Fruit fly (Drosophila melanogaster) whole organism, embryonic: ENCODE data around the gene barc.
A peak's percentile ranks its signal among the peaks of the same experiment; 100 is the strongest.

ENCODE experiments used
- CG10209 ChIP-seq: fragments of 200-800 bp; sonication (Bioruptor generic); optimal IDR thresholded peaks from 3 replicates; lab custom pipeline; 2017; ENCODE audit warnings: missing biosample characterization, mild to moderate bottlenecking, missing genetic modification characterization, missing genetic modification reagents
- CG10366 ChIP-seq: fragments of 200-800 bp; sonication (Bioruptor generic); IDR thresholded peaks from 2 replicates; pipeline ENCODE4 v1.3.6; 2022; ENCODE audit warnings: missing biosample characterization, missing genetic modification characterization
- CG10654 ChIP-seq: fragments of 200-800 bp; sonication (Bioruptor generic); optimal IDR thresholded peaks from 2 replicates; lab custom pipeline; 2016; ENCODE audit warnings: missing biosample characterization, missing genetic modification characterization
- CG11247 ChIP-seq: fragments of 200-800 bp; sonication (Bioruptor generic); IDR thresholded peaks from 2 replicates; pipeline ENCODE4 v1.3.6; 2022; ENCODE audit warnings: missing biosample characterization, missing genetic modification characterization
- CG12104 ChIP-seq: fragments of 200-800 bp; sonication (Bioruptor generic); optimal IDR thresholded peaks from 3 replicates; lab custom pipeline; 2016; ENCODE audit warnings: missing biosample characterization, missing genetic modification characterization
- CG13287 ChIP-seq: fragments of 200-800 bp; sonication (Bioruptor generic); IDR thresholded peaks from 2 replicates; pipeline ENCODE4 v1.3.6; 2022; ENCODE audit warnings: missing biosample characterization, missing genetic modification characterization; ENCODE audit not compliant: partially characterized antibody
- CG14965 ChIP-seq: fragments of 200-800 bp; sonication (Bioruptor generic); optimal IDR thresholded peaks from 2 replicates; lab custom pipeline; 2016; ENCODE audit warnings: missing biosample characterization, missing genetic modification characterization, borderline replicate concordance
- CG15479 ChIP-seq: fragments of 200-800 bp; sonication (Bioruptor generic); optimal IDR thresholded peaks from 3 replicates; lab custom pipeline; 2019; ENCODE audit warnings: missing biosample characterization, mild to moderate bottlenecking, missing genetic modification characterization, moderate library complexity
- CG32532 ChIP-seq: fragments of 200-800 bp; sonication (Bioruptor generic); IDR thresholded peaks from 2 replicates; pipeline ENCODE4 v1.3.6; 2022; ENCODE audit warnings: missing biosample characterization, missing genetic modification characterization
- CG3995 ChIP-seq: fragments of 200-800 bp; sonication (Bioruptor generic); optimal IDR thresholded peaks from 3 replicates; lab custom pipeline; 2016; ENCODE audit warnings: missing biosample characterization, missing genetic modification characterization
- CG4282 ChIP-seq: fragments of 200-800 bp; sonication (Bioruptor generic); optimal IDR thresholded peaks from 2 replicates; lab custom pipeline; 2016; ENCODE audit warnings: missing biosample characterization, missing genetic modification characterization
- CG4360 ChIP-seq: fragments of 200-800 bp; sonication (Bioruptor generic); IDR thresholded peaks from 2 replicates; pipeline ENCODE4 v1.3.6; 2022; ENCODE audit warnings: missing biosample characterization, missing genetic modification characterization
- CG5953 ChIP-seq: fragments of 200-800 bp; sonication (Bioruptor generic); IDR thresholded peaks from 2 replicates; pipeline ENCODE4 v1.3.6; 2022; ENCODE audit warnings: missing biosample characterization, missing genetic modification characterization
- CG6654 ChIP-seq: fragments of 200-800 bp; sonication (Bioruptor generic); optimal IDR thresholded peaks from 2 replicates; lab custom pipeline; 2017; ENCODE audit warnings: missing biosample characterization, mild to moderate bottlenecking, missing genetic modification characterization
- CG6791 ChIP-seq: fragments of 200-800 bp; sonication (Bioruptor generic); IDR thresholded peaks from 3 replicates; pipeline ENCODE4 v1.3.6; 2022; ENCODE audit warnings: missing biosample characterization, missing genetic modification characterization; ENCODE audit not compliant: partially characterized antibody
- CG9817 ChIP-seq: fragments of 200-800 bp; sonication (Bioruptor generic); optimal IDR thresholded peaks from 2 replicates; lab custom pipeline; 2018; ENCODE audit warnings: missing biosample characterization, mild to moderate bottlenecking, missing genetic modification characterization, moderate library complexity
- CkIIα-i1 ChIP-seq: fragments of 200-800 bp; sonication (Bioruptor generic); IDR thresholded peaks from 2 replicates; pipeline ENCODE4 v1.3.6; 2022; ENCODE audit warnings: missing biosample characterization, missing genetic modification characterization
- CrebB ChIP-seq: fragments of 200-800 bp; sonication (Bioruptor generic); optimal IDR thresholded peaks from 3 replicates; lab custom pipeline; 2018; ENCODE audit warnings: missing biosample characterization, mild to moderate bottlenecking, missing genetic modification characterization
- Dref ChIP-seq: fragments of 200-800 bp; sonication (Bioruptor generic); IDR thresholded peaks from 2 replicates; pipeline ENCODE4 v1.3.6; 2022; ENCODE audit warnings: missing biosample characterization, missing genetic modification characterization
- ERR ChIP-seq: fragments of 200-800 bp; sonication (Bioruptor generic); optimal IDR thresholded peaks from 2 replicates; lab custom pipeline; 2016; ENCODE audit warnings: missing biosample characterization, missing genetic modification characterization
- HHEX ChIP-seq: fragments of 200-800 bp; sonication (Bioruptor generic); optimal IDR thresholded peaks from 3 replicates; lab custom pipeline; 2017; ENCODE audit warnings: missing biosample characterization, mild to moderate bottlenecking, missing genetic modification characterization, missing genetic modification reagents
- HLH54F ChIP-seq: fragments of 200-800 bp; sonication (Bioruptor generic); optimal IDR thresholded peaks from 3 replicates; lab custom pipeline; 2016; ENCODE audit warnings: missing biosample characterization, missing genetic modification characterization
- Neu2 ChIP-seq: fragments of 200-800 bp; sonication (Bioruptor generic); optimal IDR thresholded peaks from 3 replicates; lab custom pipeline; 2016; ENCODE audit warnings: missing biosample characterization, missing genetic modification characterization, borderline replicate concordance
- Nf-YC ChIP-seq: fragments of 200-800 bp; optimal IDR thresholded peaks from 3 replicates; lab custom pipeline; 2019; ENCODE audit warnings: missing biosample characterization, mild to moderate bottlenecking, missing genetic modification characterization, moderate library complexity
- NfI ChIP-seq: fragments of 200-800 bp; sonication (Bioruptor generic); optimal IDR thresholded peaks from 3 replicates; lab custom pipeline; 2018; ENCODE audit warnings: missing biosample characterization, mild to moderate bottlenecking, missing genetic modification characterization, moderate library complexity
- PHDP ChIP-seq: fragments of 200-800 bp; sonication (Bioruptor generic); optimal IDR thresholded peaks from 3 replicates; lab custom pipeline; 2018; ENCODE audit warnings: missing biosample characterization, mild to moderate bottlenecking, missing genetic modification characterization, moderate library complexity
- Pdp1 ChIP-seq, 2 experiments: fragments of 200-800 bp; sonication (Bioruptor generic); optimal IDR thresholded peaks; 3 replicates each; lab custom pipeline; 2016; ENCODE audit warnings: missing biosample characterization in 2 of 2, missing genetic modification characterization in 2 of 2, mild to moderate bottlenecking in 1 of 2, moderate library complexity in 1 of 2
- Scr ChIP-seq: fragments of 200-800 bp; sonication (Bioruptor generic); IDR thresholded peaks from 2 replicates; pipeline ENCODE4 v1.3.6; 2022; ENCODE audit warnings: missing biosample characterization, missing genetic modification characterization; ENCODE audit not compliant: partially characterized antibody
- Sin3A ChIP-seq: fragments of >200 bp; optimal IDR thresholded peaks from 2 replicates; lab custom pipeline; 2018
- Spps ChIP-seq: fragments of 200-800 bp; sonication (Bioruptor generic); optimal IDR thresholded peaks from 2 replicates; lab custom pipeline; 2018; ENCODE audit warnings: missing biosample characterization, mild to moderate bottlenecking, missing genetic modification characterization
- Trl ChIP-seq, 3 experiments: fragments of >200 bp in 2 of 3; fragments of 200-800 bp in 1 of 3; sonication (Bioruptor generic) in 1 of 3; optimal IDR thresholded peaks; 2 replicates in 1 of 3; 3 replicates in 2 of 3; lab custom pipeline; 2016 to 2017; ENCODE audit warnings: missing biosample characterization in 1 of 3, missing genetic modification characterization in 1 of 3
- ab ChIP-seq: fragments of 200-800 bp; sonication (Bioruptor generic); optimal IDR thresholded peaks from 2 replicates; lab custom pipeline; 2016; ENCODE audit warnings: missing biosample characterization, missing genetic modification characterization
- ac ChIP-seq: fragments of 200-800 bp; sonication (Bioruptor generic); optimal IDR thresholded peaks from 3 replicates; lab custom pipeline; 2017; ENCODE audit warnings: missing biosample characterization, mild to moderate bottlenecking, missing genetic modification characterization
- br ChIP-seq: fragments of >200 bp; optimal IDR thresholded peaks from 2 replicates; lab custom pipeline; 2017
- cad ChIP-seq: fragments of >200 bp; optimal IDR thresholded peaks from 2 replicates; lab custom pipeline; 2017; ENCODE audit warnings: missing biosample characterization, missing genetic modification characterization
- crc ChIP-seq: fragments of 200-800 bp; sonication (Bioruptor generic); optimal IDR thresholded peaks from 2 replicates; lab custom pipeline; 2016; ENCODE audit warnings: missing biosample characterization, missing genetic modification characterization
- ftz-f1 ChIP-seq: fragments of 200-800 bp; sonication (Bioruptor generic); optimal IDR thresholded peaks from 2 replicates; lab custom pipeline; 2016; ENCODE audit warnings: missing biosample characterization, missing genetic modification characterization
- hbn ChIP-seq: fragments of 200-800 bp; sonication (Bioruptor generic); IDR thresholded peaks from 2 replicates; pipeline ENCODE4 v1.3.6; 2022; ENCODE audit warnings: missing biosample characterization, missing genetic modification characterization; ENCODE audit not compliant: partially characterized antibody
- hth ChIP-seq: fragments of >200 bp; optimal IDR thresholded peaks from 2 replicates; lab custom pipeline; 2017; ENCODE audit warnings: inconsistent platforms
- inv ChIP-seq: fragments of 200-800 bp; sonication (Bioruptor generic); IDR thresholded peaks from 2 replicates; pipeline ENCODE4 v1.3.6; 2022; ENCODE audit warnings: missing biosample characterization, missing genetic modification characterization; ENCODE audit not compliant: partially characterized antibody
- lilli ChIP-seq: fragments of 200-800 bp; sonication (Bioruptor generic); optimal IDR thresholded peaks from 3 replicates; lab custom pipeline; 2016; ENCODE audit warnings: missing biosample characterization, missing genetic modification characterization
- lmd ChIP-seq: fragments of 200-800 bp; sonication (Bioruptor generic); IDR thresholded peaks from 2 replicates; pipeline ENCODE4 v1.3.6; 2022; ENCODE audit warnings: missing biosample characterization, missing genetic modification characterization
- onecut ChIP-seq: fragments of 200-800 bp; sonication (Bioruptor generic); IDR thresholded peaks from 2 replicates; pipeline ENCODE4 v1.3.6; 2022; ENCODE audit warnings: missing biosample characterization, missing genetic modification characterization
- pnt ChIP-seq: fragments of 200-800 bp; sonication (Bioruptor generic); optimal IDR thresholded peaks from 3 replicates; lab custom pipeline; 2016; ENCODE audit warnings: missing biosample characterization, missing genetic modification characterization
- psq ChIP-seq: fragments of 200-800 bp; sonication (Bioruptor generic); optimal IDR thresholded peaks from 2 replicates; lab custom pipeline; 2017; ENCODE audit warnings: missing biosample characterization, missing genetic modification characterization
- ranshi ChIP-seq: fragments of 200-800 bp; sonication (Bioruptor generic); IDR thresholded peaks from 2 replicates; pipeline ENCODE4 v1.3.6; 2022; ENCODE audit warnings: missing biosample characterization, missing genetic modification characterization
- slbo ChIP-seq: fragments of 200-800 bp; sonication (Bioruptor generic); IDR thresholded peaks from 2 replicates; pipeline ENCODE4 v1.3.6; 2022; ENCODE audit warnings: missing biosample characterization, missing genetic modification characterization
- sr ChIP-seq: fragments of 200-800 bp; sonication (Bioruptor generic); IDR thresholded peaks from 3 replicates; pipeline ENCODE4 v1.3.6; 2022; ENCODE audit warnings: missing biosample characterization, missing genetic modification characterization
- tup ChIP-seq: fragments of 200-800 bp; sonication (Bioruptor generic); optimal IDR thresholded peaks from 2 replicates; lab custom pipeline; 2016; ENCODE audit warnings: missing biosample characterization, mild to moderate bottlenecking, missing genetic modification characterization, moderate library complexity
- usp ChIP-seq: fragments of >200 bp; optimal IDR thresholded peaks from 2 replicates; lab custom pipeline; 2017; ENCODE audit warnings: missing biosample characterization, missing genetic modification characterization
- wek ChIP-seq: fragments of 200-800 bp; sonication (Bioruptor generic); optimal IDR thresholded peaks from 3 replicates; lab custom pipeline; 2018; ENCODE audit warnings: missing biosample characterization, mild to moderate bottlenecking, missing genetic modification characterization, moderate library complexity

The barc gene

dm6 chr3L:21433098-21433497 is at the start of gene barc, which contains the start of gene Aef1 (continued):
- TF ChIP-seq lmd (GFP tag; lab: Robert Waterston, UW) (peak; percentile 94), Scr (GFP tag; lab: Robert Waterston, UW) (peak; percentile 93), sr (GFP tag; lab: Robert Waterston, UW) (no peak), Spps (tag; lab: Kevin White, UChicago) (peak; percentile 61), lilli (GFP tag; lab: Kevin White, UChicago) (peak; percentile 94), CG14965 (no peak), usp (GFP tag; lab: Kevin White, UChicago) (no peak), PHDP (peak; percentile 81), slbo (peak; percentile 95), CG9817 (tag; lab: Kevin White, UChicago) (peak; percentile 94), CG4360 (GFP tag; lab: Robert Waterston, UW) (no peak), wek (GFP tag; lab: Kevin White, UChicago) (no peak), cad (GFP tag; lab: Kevin White, UChicago) (no peak), HHEX (GFP tag; lab: Kevin White, UChicago) (peak; percentile 18), CrebB (tag; lab: Kevin White, UChicago) (peak; percentile 59), ranshi (GFP tag; lab: Robert Waterston, UW) (peak; percentile 90; the same call in 1 of the 2 replicates), CG15479 (GFP tag; lab: Kevin White, UChicago) (no peak), crc (GFP tag; lab: Kevin White, UChicago) (peak; percentile 72), CG10209 (GFP tag; lab: Kevin White, UChicago) (peak; percentile 84), ab (GFP tag; lab: Kevin White, UChicago) (peak; percentile 85), CG10654 (GFP tag; lab: Kevin White, UChicago) (peak; percentile 88), CG5953 (GFP tag; lab: Robert Waterston, UW) (peak; percentile 47; the same call in 1 of the 2 replicates), Trl (optimal IDR thresholded peaks at IDR 0.05; lab: Kevin White, UChicago) (no peak), Trl (GFP tag; optimal IDR thresholded peaks at IDR 0.05; lab: Kevin White, UChicago) (peak; percentile 78), HLH54F (GFP tag; lab: Kevin White, UChicago) (peak; percentile 87), CG12104 (GFP tag; lab: Kevin White, UChicago) (peak; percentile 79), Nf-YC (peak; percentile 72), hbn (GFP tag; lab: Robert Waterston, UW) (peak; percentile 80), tup (peak; percentile 62), CG10366 (GFP tag; lab: Robert Waterston, UW) (peak; percentile 84), CG13287 (peak; percentile 83), Neu2 (GFP tag; lab: Kevin White, UChicago) (peak; percentile 57), Dref (GFP tag; lab: Robert Waterston, UW) (peak; percentile 29; the same call in 1 of the 2 replicates), CG6654 (GFP tag; lab: Kevin White, UChicago) (peak; percentile 57), CG4282 (GFP tag; lab: Kevin White, UChicago) (peak; percentile 62), pnt (GFP tag; lab: Kevin White, UChicago) (peak; percentile 91), inv (peak; percentile 91), psq (GFP tag; lab: Kevin White, UChicago) (peak; percentile 67), NfI (peak; percentile 85), CG11247 (GFP tag; lab: Robert Waterston, UW) (peak; percentile 77), Sin3A (lab: Kevin White, UChicago) (peak; percentile 89), ftz-f1 (peak; percentile 47), CG3995 (GFP tag; lab: Kevin White, UChicago) (peak; percentile 98), onecut (peak; percentile 59), CG32532 (GFP tag; lab: Robert Waterston, UW) (peak; percentile 90), ERR (GFP tag; lab: Kevin White, UChicago) (peak; percentile 67), CG6791 (GFP tag; lab: Robert Waterston, UW) (peak; percentile 73; the same call in 2 of the 3 replicates), br (no peak), hth (lab: Kevin White, UChicago) (no peak), CkIIα-i1 (GFP tag; lab: Robert Waterston, UW) (peak; percentile 35; the same call in 1 of the 2 replicates), Pdp1 (GFP tag; optimal IDR thresholded peaks at IDR 0.05; lab: Kevin White, UChicago) (peak; percentile 82 to 89), ac (GFP tag; lab: Kevin White, UChicago) (peak; percentile 17)
